Worm (Caenorhabditis elegans): ENCODE data around the gene ttr-59.

ttr-59 gene

DNA sequence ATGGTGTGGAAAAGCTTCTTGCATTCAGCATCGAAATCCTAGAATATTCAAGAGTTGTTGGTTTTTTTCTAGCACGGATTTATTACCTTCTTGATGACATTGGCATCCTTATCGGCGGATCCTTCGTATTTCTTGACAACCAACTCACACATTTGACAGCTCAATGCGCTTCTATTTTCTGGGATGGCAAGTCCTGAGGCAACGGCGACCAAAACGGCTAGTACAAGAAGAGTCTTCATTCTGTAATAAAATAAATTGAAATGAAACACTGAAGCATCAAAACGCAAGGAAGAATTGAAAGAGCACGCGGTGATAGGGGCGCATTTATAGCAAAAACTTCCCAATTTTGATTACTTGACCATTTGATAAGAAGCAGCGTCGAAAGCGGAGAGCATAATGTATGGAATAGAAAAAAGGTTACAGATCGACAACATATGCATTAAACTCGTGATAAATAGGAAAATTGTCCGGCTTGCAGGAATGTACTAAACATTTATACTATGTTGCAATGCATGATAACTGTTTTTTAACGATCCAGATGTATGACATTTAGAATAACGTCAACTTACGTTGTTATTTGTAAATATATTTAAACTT is 9.4 kb upstream of the ttr-59 start, which contains the start of gene spp-5:
Gene spp-5, minus strand, starts transcription at position 240 of the 597 bp plus-strand sequence.
- TF ChIP-seq cog-1 (tag; optimal IDR thresholded peaks at IDR 0.05) (no peak), ztf-23 (GFP tag; IDR thresholded peaks at IDR 0.05) (no peak), ztf-29 (GFP tag; IDR thresholded peaks at IDR 0.05) (no peak), T22C8.4 (GFP tag; IDR thresholded peaks at IDR 0.05) (no peak), med-1 (GFP tag; optimal IDR thresholded peaks at IDR 0.05; ENCODE audit: insufficient read depth) (no peak), klf-2 (GFP tag; conservative IDR thresholded peaks at IDR 0.05) (no peak), flt-1 (GFP tag; IDR thresholded peaks at IDR 0.05) (no peak), tab-1 (GFP tag; IDR thresholded peaks at IDR 0.05) (no peak), ref-1 (GFP tag; conservative IDR thresholded peaks at IDR 0.05) (no peak)

DNA sequence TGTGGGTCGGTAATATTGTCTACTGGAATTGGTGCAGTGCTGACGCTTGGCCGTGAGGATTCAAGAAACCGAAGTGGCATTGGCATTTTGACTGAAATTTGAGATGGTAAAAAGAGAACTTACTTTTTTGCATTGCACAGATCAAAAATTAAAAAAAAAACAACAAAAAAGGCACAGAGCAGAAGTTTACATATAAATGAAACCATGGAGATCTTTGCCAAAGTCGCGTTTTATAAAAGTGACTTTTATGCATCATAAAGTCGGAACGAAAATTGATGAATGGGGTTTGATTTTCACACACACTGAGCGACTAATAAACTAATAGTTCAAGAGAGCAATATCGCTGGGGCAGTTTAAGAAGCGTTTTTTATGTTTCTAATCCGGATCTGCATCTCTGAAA is 7.3 kb upstream of the ttr-59 start, which contains the start of gene T08A9.13:
Gene T08A9.13, minus strand, starts transcription at position 101 of the 400 bp plus-strand sequence.
- TF ChIP-seq ztf-29 (GFP tag; IDR thresholded peaks at IDR 0.05) (no peak), ztf-23 (GFP tag; IDR thresholded peaks at IDR 0.05) (no peak), tab-1 (GFP tag; IDR thresholded peaks at IDR 0.05) (no peak), cog-1 (tag; optimal IDR thresholded peaks at IDR 0.05) (no peak), med-1 (GFP tag; optimal IDR thresholded peaks at IDR 0.05; ENCODE audit: insufficient read depth) (no peak), T22C8.4 (GFP tag; IDR thresholded peaks at IDR 0.05) (no peak), klf-2 (GFP tag; conservative IDR thresholded peaks at IDR 0.05) (no peak), ref-1 (GFP tag; conservative IDR thresholded peaks at IDR 0.05) (no peak), flt-1 (GFP tag; IDR thresholded peaks at IDR 0.05) (no peak)

DNA sequence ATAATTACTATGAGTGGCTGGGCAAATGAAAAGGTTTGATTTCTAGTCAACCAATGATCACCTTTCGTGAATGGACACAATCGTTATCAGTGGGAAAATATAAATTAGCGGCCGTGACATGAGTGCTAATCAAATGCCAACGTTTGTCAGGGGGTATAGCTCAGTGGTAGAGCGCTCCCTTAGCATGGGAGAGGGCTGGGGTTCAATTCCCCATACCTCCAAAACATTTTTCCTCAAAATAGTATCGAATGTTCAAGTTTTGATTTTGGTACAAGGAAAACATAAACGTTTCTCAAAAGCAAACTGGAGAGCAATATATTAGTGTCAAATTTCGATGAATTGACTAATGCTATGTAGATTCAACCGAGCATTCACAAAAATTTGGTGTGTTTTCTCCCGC is 6.0 kb upstream of the ttr-59 start:
- TF ChIP-seq ztf-23 (GFP tag; IDR thresholded peaks at IDR 0.05) (peak; percentile 56; the same call in 1 of the 2 replicates), cog-1 (tag; optimal IDR thresholded peaks at IDR 0.05) (no peak), ref-1 (GFP tag; conservative IDR thresholded peaks at IDR 0.05) (0 out of 2 replicates have a peak, but pooled peaks have one; percentile 52), tab-1 (GFP tag; IDR thresholded peaks at IDR 0.05) (peak; percentile 65; the same call in 1 of the 2 replicates)

ce11 chrX:7326967-7327651 is 2.5 kb upstream of the ttr-59 start, which contains the start of gene sng-1:
TSS of gene sng-1 (plus strand) at chrX:7327601.
- TF ChIP-seq T22C8.4 (GFP tag; IDR thresholded peaks at IDR 0.05), result no peak
- no peak for TF ChIP-seq cog-1 (tag; optimal IDR thresholded peaks at IDR 0.05)
- TF ChIP-seq klf-2 (GFP tag; conservative IDR thresholded peaks at IDR 0.05), result no peak

- TF ChIP-seq med-1 (GFP tag; optimal IDR thresholded peaks at IDR 0.05; ENCODE audit: insufficient read depth) (no peak), ztf-23 (GFP tag; IDR thresholded peaks at IDR 0.05) (no peak), ztf-29 (GFP tag; IDR thresholded peaks at IDR 0.05) (no peak), T22C8.4 (GFP tag; IDR thresholded peaks at IDR 0.05) (no peak), klf-2 (GFP tag; conservative IDR thresholded peaks at IDR 0.05) (no peak), tab-1 (GFP tag; IDR thresholded peaks at IDR 0.05) (no peak), cog-1 (tag; optimal IDR thresholded peaks at IDR 0.05) (no peak)
Measured at ce11 chrX:7328065-7328564, 1.5 kb upstream of the ttr-59 start.

ce11 chrX:7330685-7331196 is 1.1 kb downstream of the ttr-59 start, which contains the start of gene ttr-30:
TSS of gene ttr-30 (plus strand) at chrX:7330949.
- TF ChIP-seq ztf-23 (GFP tag; IDR thresholded peaks at IDR 0.05), result no peak
- no peak for TF ChIP-seq klf-2 (GFP tag; conservative IDR thresholded peaks at IDR 0.05)
- TF ChIP-seq ref-1 (GFP tag; conservative IDR thresholded peaks at IDR 0.05), result no peak
- no peak for TF ChIP-seq med-1 (GFP tag; optimal IDR thresholded peaks at IDR 0.05; ENCODE audit: insufficient read depth)
- no peak for TF ChIP-seq ztf-29 (GFP tag; IDR thresholded peaks at IDR 0.05)
- TF ChIP-seq T22C8.4 (GFP tag; IDR thresholded peaks at IDR 0.05), result no peak
- TF ChIP-seq tab-1 (GFP tag; IDR thresholded peaks at IDR 0.05), result no peak
- TF ChIP-seq cog-1 (tag; optimal IDR thresholded peaks at IDR 0.05), result no peak
- no peak for TF ChIP-seq flt-1 (GFP tag; IDR thresholded peaks at IDR 0.05)

- TF ChIP-seq ztf-29 (GFP tag; IDR thresholded peaks at IDR 0.05) (no peak), ztf-23 (GFP tag; IDR thresholded peaks at IDR 0.05) (peak; percentile 59), cog-1 (tag; optimal IDR thresholded peaks at IDR 0.05) (peak; percentile 73), med-1 (GFP tag; optimal IDR thresholded peaks at IDR 0.05; ENCODE audit: insufficient read depth) (no peak)
Measured at ce11 chrX:7334302-7334724, 4.7 kb downstream of the ttr-59 start, which contains the start of gene epg-7. TSS of gene epg-7 (plus strand) at chrX:7334714.

DNA sequence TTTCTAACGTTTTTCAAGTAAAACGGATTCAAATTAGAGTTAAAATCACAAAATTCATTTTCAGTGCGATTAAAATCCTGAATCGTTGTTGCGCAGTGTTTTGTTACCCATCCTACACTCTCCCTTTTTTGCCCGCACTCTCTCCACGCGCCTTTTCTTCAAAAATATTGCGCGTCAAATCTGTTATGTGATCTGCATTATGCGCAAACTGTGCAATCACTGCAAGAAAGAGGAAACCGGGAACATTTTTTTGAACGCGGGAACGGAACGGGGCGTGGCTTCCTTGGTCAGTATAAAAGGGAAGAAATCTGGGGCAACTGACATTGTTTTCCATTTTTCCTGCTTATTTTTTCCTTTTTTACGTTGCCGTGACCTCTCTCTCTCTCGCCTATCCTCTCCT is 10.8 kb downstream of the ttr-59 start:
- TF ChIP-seq tab-1 (GFP tag; IDR thresholded peaks at IDR 0.05), result no peak
- TF ChIP-seq ztf-23 (GFP tag; IDR thresholded peaks at IDR 0.05), result no peak
- TF ChIP-seq klf-2 (GFP tag; conservative IDR thresholded peaks at IDR 0.05), result no peak
- TF ChIP-seq cog-1 (tag; optimal IDR thresholded peaks at IDR 0.05), result no peak
- TF ChIP-seq ztf-29 (GFP tag; IDR thresholded peaks at IDR 0.05), result no peak

DNA sequence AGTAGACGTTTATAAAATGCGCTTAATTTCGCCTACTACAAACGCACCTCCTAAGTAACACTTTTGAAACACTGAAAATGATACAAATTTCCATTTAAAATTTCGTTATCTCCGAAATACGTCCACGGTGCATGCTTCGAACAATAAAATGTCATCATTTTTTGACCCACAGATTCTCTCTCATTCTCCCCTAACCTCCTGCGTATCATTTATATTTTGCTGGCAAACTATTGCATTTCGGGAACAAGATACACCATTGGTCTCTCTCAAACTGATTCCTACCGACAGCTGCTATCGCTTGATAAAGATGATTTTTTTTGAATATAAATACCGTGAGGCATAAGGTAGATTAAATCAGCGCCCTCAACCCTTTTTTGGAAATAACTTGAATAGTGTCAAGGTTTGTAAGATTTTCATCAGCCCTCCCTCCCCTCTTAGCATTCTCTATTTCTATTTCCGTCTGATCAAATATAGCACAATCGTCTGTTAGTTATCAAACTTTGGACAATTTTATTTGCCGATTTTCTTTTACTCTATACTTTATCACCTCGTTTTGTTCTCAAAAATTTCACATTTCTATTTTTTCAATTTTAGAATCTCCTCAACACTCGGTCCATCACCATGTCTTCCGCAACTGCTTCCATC is 11.4 kb downstream of the ttr-59 start, which contains the start of gene C07D8.6:
Gene C07D8.6, plus strand, starts transcription at position 595 of the 645 bp plus-strand sequence.
- TF ChIP-seq flt-1 (GFP tag; IDR thresholded peaks at IDR 0.05) (no peak), T22C8.4 (GFP tag; IDR thresholded peaks at IDR 0.05) (no peak), ztf-23 (GFP tag; IDR thresholded peaks at IDR 0.05) (no peak), ztf-29 (GFP tag; IDR thresholded peaks at IDR 0.05) (no peak), ref-1 (GFP tag; conservative IDR thresholded peaks at IDR 0.05) (no peak), klf-2 (GFP tag; conservative IDR thresholded peaks at IDR 0.05) (no peak), cog-1 (tag; optimal IDR thresholded peaks at IDR 0.05) (no peak)

Measured in whole organism, midembryonic.